Fruit fly (Drosophila melanogaster): ENCODE results near the gene CG44088.

CG44088 gene

DNA sequence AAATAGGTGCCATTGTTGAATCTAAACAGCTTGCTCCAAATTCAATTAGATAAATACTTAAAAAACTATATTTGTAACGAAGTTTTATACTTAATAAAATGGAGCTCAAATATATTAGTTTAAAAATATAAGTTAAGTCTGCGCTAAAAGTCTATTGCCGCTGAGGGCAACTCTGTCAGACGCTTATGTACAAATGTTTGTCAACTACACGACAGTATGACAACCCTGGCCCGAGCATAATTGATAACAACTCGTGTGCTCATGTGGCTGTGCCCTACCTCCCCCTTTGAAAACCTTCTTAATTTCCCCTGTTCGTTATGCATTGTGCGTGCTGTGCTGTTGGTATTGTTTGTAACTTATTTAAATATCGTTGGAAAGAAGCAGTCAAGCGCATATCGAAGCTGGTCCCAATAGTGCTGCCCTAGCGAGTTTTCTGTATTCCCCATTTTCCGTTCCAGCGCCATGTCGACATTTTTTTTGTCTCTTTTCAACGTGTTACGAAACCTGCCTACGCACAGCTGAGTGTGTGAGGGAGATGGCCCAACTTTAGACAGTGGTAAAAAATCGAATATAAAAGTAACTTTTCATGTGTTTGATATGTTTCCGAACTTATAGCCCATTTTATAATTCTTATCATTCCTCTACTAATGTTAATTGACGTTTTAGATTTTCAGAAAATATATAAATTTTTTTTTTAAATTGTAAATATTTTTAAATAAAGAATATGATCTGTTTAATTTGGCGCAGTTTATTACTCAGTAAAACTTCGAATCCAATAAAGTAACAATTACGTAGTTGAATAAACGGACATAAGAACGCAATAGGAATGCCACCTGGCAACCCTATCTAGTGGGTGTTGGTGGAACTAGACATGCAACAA lies 30.2 kb upstream of the CG44088 start (continued):
- TF ChIP-seq vri (GFP tag; optimal IDR thresholded peaks at IDR 0.05) (peak; percentile 6), CG32006 (GFP tag; optimal IDR thresholded peaks at IDR 0.05) (peak; percentile 37), topi (GFP tag; optimal IDR thresholded peaks at IDR 0.05) (no peak), dsx (GFP tag; optimal IDR thresholded peaks at IDR 0.05; ENCODE audit: poor library complexity, severe bottlenecking) (peak; percentile 28), pdm3 (GFP tag; optimal IDR thresholded peaks at IDR 0.05) (no peak), CG7368 (GFP tag; optimal IDR thresholded peaks at IDR 0.05) (no peak), salr (GFP tag; optimal IDR thresholded peaks at IDR 0.05) (peak in 1 of 2 experiments; percentile 10), CG6854 (GFP tag; optimal IDR thresholded peaks at IDR 0.05) (no peak), CG8119 (GFP tag; IDR thresholded peaks at IDR 0.05) (peak; percentile 56), CG11902 (GFP tag; optimal IDR thresholded peaks at IDR 0.05) (no peak), Ets96B (tag; optimal IDR thresholded peaks at IDR 0.05) (peak; percentile 20), net (GFP tag; optimal IDR thresholded peaks at IDR 0.05) (peak; percentile 2), CG10631 (GFP tag; optimal IDR thresholded peaks at IDR 0.05) (peak; percentile 30), Met (GFP tag; optimal IDR thresholded peaks at IDR 0.05) (no peak), ss (GFP tag; optimal IDR thresholded peaks at IDR 0.05) (no peak), fkh (GFP tag; optimal IDR thresholded peaks at IDR 0.05) (peak; percentile 64), Smox (GFP tag; optimal IDR thresholded peaks at IDR 0.05) (no peak), CG16779 (tag; optimal IDR thresholded peaks at IDR 0.05) (no peak), CG3919 (GFP tag; optimal IDR thresholded peaks at IDR 0.05) (peak; percentile 12), CG8632 (GFP tag; optimal IDR thresholded peaks at IDR 0.05) (no peak), dac (GFP tag; optimal IDR thresholded peaks at IDR 0.05) (no peak), Gug (GFP tag; IDR thresholded peaks at IDR 0.05) (no peak), achi (GFP tag; optimal IDR thresholded peaks at IDR 0.05) (peak; percentile 1), CG6276 (GFP tag; optimal IDR thresholded peaks at IDR 0.05) (no peak), CG15336 (GFP tag; IDR thresholded peaks at IDR 0.05) (peak; percentile 54), lz (GFP tag; optimal IDR thresholded peaks at IDR 0.05) (no peak), CG31627 (GFP tag; optimal IDR thresholded peaks at IDR 0.05) (no peak), eg (GFP tag; IDR thresholded peaks at IDR 0.05) (0 out of 3 replicates have a peak, but pooled peaks have one; percentile 6), Sox14 (GFP tag; optimal IDR thresholded peaks at IDR 0.05) (no peak), CG11762 (GFP tag; optimal IDR thresholded peaks at IDR 0.05; ENCODE audit: insufficient read depth) (no peak), CG4318 (GFP tag; optimal IDR thresholded peaks at IDR 0.05) (no peak), svp (GFP tag) (no peak)

DNA sequence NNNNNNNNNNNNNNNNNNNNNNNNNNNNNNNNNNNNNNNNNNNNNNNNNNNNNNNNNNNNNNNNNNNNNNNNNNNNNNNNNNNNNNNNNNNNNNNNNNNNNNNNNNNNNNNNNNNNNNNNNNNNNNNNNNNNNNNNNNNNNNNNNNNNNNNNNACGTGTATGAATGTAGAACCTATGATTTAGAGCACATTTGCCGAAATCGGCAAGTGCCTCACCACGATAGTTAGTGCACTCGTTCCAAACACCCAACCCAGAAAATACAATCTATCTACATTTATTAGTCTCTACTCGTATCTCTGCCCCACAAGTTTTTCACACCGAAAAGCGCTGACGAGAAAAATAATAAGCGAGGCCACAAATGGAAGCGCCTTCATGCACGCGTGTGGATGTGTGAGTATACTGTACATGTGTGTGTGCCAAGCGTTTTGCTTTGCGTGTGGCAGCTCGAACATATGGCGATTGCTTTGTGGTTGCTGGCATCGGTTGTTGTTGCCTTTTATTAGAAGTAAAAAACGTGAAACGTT lies 29.3 kb upstream of the CG44088 start:
- TF ChIP-seq fd59A (GFP tag; optimal IDR thresholded peaks at IDR 0.05) (no peak), dac (GFP tag; optimal IDR thresholded peaks at IDR 0.05) (no peak), CG6808 (GFP tag; optimal IDR thresholded peaks at IDR 0.05) (no peak), eg (GFP tag; IDR thresholded peaks at IDR 0.05) (no peak), Eip78C (GFP tag) (peak; percentile 64), Sox14 (GFP tag; optimal IDR thresholded peaks at IDR 0.05) (no peak), CG10631 (GFP tag; optimal IDR thresholded peaks at IDR 0.05) (no peak), cyc (GFP tag; optimal IDR thresholded peaks at IDR 0.05) (no peak), CG9139 (GFP tag; optimal IDR thresholded peaks at IDR 0.05) (no peak), CG8119 (GFP tag; IDR thresholded peaks at IDR 0.05) (peak; percentile 30; the same call in 1 of the 3 replicates), achi (GFP tag; optimal IDR thresholded peaks at IDR 0.05) (no peak), ss (GFP tag; optimal IDR thresholded peaks at IDR 0.05) (peak in 1 of 2 experiments; percentile 24), acj6 (GFP tag; optimal IDR thresholded peaks at IDR 0.05) (no peak), Sox15 (GFP tag; optimal IDR thresholded peaks at IDR 0.05) (no peak), CG3032 (tag; optimal IDR thresholded peaks at IDR 0.05) (no peak), CG32006 (GFP tag; optimal IDR thresholded peaks at IDR 0.05) (no peak), Hr39 (GFP tag; optimal IDR thresholded peaks at IDR 0.05) (no peak), CG8632 (GFP tag; optimal IDR thresholded peaks at IDR 0.05) (no peak), CG16779 (tag; optimal IDR thresholded peaks at IDR 0.05) (peak; percentile 1), Eip93F (GFP tag; optimal IDR thresholded peaks at IDR 0.05) (no peak), fd85E (GFP tag; optimal IDR thresholded peaks at IDR 0.05) (no peak), Hr4 (GFP tag; optimal IDR thresholded peaks at IDR 0.05) (peak; percentile 11), pdm3 (GFP tag; optimal IDR thresholded peaks at IDR 0.05) (no peak), Met (GFP tag; optimal IDR thresholded peaks at IDR 0.05) (no peak), CG11294 (GFP tag; IDR thresholded peaks at IDR 0.05) (no peak), Ets96B (tag; optimal IDR thresholded peaks at IDR 0.05) (no peak), CG6792 (GFP tag; optimal IDR thresholded peaks at IDR 0.05) (no peak), Blimp-1 (GFP tag; optimal IDR thresholded peaks at IDR 0.05) (no peak), Sox102F (GFP tag; optimal IDR thresholded peaks at IDR 0.05) (no peak)
